Worm (Caenorhabditis elegans): Measurements from ENCODE around the gene srt-52.

DNA sequence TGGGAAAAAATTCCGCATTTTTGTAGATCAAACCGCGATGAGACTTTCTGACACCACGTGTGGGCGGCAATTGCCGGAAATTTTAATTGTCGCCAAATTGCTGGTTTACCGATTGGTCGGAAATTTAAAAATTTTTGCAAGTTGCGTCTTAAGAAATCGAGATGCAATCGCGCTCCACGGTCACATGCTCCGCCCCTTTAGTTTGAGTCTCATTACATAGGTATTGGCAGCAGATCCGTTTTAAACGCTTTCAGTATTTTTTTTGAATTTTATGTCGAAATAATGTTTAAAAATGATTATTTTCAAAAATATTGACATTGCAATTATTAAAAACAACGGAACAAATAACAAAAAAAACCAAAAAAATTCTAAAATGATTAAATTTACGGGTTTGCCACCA is 44.1 kb downstream of the srt-52 start:
- TF ChIP-seq elt-2 (tag; optimal IDR thresholded peaks at IDR 0.05) (no peak), pha-4 (tag; optimal IDR thresholded peaks at IDR 0.05) (no peak), R02D3.7 (tag; optimal IDR thresholded peaks at IDR 0.05) (no peak), unc-62 (GFP tag; optimal IDR thresholded peaks at IDR 0.05) (no peak), tbx-2 (tag; optimal IDR thresholded peaks at IDR 0.05) (no peak), skn-1 (tag; optimal IDR thresholded peaks at IDR 0.05) (no peak), nhr-11 (tag; optimal IDR thresholded peaks at IDR 0.05) (no peak), egl-27 (tag; optimal IDR thresholded peaks at IDR 0.05) (no peak), snpc-4 (tag; optimal IDR thresholded peaks at IDR 0.05) (no peak), eor-1 (tag; optimal IDR thresholded peaks at IDR 0.05) (no peak)

Data from whole organism, L3 larva.